Fruit fly (Drosophila melanogaster) whole organism: ENCODE data around the gene defl.

Source experiments
- CG8478 ChIP-seq: fragments of >200 bp; optimal IDR thresholded peaks from 2 replicates; lab custom pipeline; 2018; ENCODE audit warnings: inconsistent platforms
- Dll ChIP-seq: fragments of >200 bp; optimal IDR thresholded peaks from 2 replicates; lab custom pipeline; 2017
- EcR ChIP-seq, 2 experiments: fragments of >200 bp; optimal IDR thresholded peaks; 2 replicates each; lab custom pipeline; 2017; ENCODE audit warnings: missing biosample characterization in 2 of 2, missing genetic modification characterization in 2 of 2, missing genetic modification reagents in 2 of 2
- pan ChIP-seq: fragments of >200 bp; optimal IDR thresholded peaks from 2 replicates; lab custom pipeline; 2017
- psq ChIP-seq: fragments of >200 bp; optimal IDR thresholded peaks from 2 replicates; lab custom pipeline; 2017
- usp ChIP-seq: fragments of >200 bp; optimal IDR thresholded peaks from 2 replicates; lab custom pipeline; 2017; ENCODE audit warnings: missing biosample characterization, missing genetic modification characterization, mixed read lengths

The defl gene

DNA sequence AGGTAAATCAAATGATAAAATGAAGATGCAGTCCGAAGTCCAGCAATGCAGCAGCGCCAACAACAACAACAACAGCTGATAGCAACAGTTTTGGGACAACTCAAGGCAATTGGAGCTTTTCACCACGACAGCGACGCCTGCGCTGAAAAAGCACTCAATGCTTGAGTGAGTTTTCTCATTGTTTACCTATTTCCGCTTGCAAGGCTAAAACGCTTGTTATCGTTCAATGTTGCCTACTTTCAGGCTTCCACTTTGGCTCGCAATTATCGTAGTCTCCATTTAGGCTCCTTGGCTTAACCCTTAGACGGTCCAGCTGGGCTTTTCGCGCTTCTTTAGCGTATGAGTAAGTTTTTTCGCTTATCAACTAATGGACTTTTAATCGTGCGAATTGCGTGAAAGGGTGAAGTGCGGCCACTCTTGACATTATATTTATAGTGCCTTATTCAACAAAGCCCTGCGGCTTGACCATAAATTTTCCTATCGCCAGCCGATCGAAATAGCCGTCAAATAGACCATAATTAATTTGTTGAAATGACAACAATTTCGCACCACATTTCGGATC, 38.9 kb downstream of the defl start:
- TF ChIP-seq CG8478 (lab: Kevin White, UChicago) (no peak), psq (lab: Kevin White, UChicago) (no peak), usp (no peak)

DNA sequence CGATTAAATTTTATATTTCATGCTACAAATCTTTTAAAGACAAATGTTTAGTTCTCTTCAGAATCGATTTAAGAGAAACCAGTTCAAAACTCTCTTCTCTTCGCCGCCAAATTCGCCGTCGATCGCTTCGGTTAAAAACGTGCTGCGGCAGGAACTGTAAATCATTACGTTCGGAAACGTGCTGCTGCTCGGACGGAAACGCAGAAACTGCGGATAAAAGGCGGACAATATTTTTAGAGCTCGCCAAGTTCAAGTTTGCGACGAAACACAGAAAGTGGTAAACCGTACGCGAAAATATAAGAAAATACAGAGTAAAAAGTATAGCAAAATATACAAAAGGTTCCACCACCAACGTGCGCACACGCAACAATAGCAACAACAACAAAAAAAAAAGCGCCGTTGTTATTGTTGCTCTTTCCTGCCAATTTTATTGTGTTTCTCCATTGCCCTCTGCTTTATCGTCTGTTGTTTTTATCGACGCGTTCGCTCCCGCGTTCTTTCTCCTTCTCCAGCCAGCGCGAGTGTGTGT, 40.2 kb downstream of the defl start, which contains the start of gene Ae2:
Ae2 (plus strand) TSS at position 156 of the 529 bp plus-strand sequence.
- TF ChIP-seq pan (lab: Kevin White, UChicago) (no peak), CG8478 (lab: Kevin White, UChicago) (no peak), EcR (GFP tag; optimal IDR thresholded peaks at IDR 0.05; lab: Kevin White, UChicago) (no peak), psq (lab: Kevin White, UChicago) (peak; percentile 71), Dll (no peak), usp (no peak)

DNA sequence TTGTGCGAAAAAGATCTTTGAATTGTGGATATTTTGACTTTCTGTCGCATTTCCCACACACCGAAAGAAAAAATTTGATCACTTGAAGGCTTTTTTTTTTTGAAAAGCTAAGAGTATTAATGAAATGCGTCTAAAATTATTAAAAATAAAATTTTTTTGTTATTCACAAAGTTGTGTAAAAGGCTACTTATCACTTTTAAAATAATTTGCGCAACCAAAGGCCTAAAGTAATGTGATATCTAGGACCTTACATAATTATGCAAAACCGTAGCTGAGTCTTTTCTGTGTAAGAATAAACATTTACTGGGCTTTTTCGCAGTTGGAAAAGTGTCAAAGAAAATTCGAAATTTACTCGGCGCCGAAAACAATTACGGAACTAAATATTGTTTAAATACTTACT, 41.1 kb downstream of the defl start:
- no peak for TF ChIP-seq CG8478 (lab: Kevin White, UChicago)
- TF ChIP-seq pan (lab: Kevin White, UChicago): no peak
- no peak for TF ChIP-seq Dll
- TF ChIP-seq EcR (GFP tag; optimal IDR thresholded peaks at IDR 0.05; lab: Kevin White, UChicago): no peak
- TF ChIP-seq psq (lab: Kevin White, UChicago): no peak
- TF ChIP-seq usp: no peak

DNA sequence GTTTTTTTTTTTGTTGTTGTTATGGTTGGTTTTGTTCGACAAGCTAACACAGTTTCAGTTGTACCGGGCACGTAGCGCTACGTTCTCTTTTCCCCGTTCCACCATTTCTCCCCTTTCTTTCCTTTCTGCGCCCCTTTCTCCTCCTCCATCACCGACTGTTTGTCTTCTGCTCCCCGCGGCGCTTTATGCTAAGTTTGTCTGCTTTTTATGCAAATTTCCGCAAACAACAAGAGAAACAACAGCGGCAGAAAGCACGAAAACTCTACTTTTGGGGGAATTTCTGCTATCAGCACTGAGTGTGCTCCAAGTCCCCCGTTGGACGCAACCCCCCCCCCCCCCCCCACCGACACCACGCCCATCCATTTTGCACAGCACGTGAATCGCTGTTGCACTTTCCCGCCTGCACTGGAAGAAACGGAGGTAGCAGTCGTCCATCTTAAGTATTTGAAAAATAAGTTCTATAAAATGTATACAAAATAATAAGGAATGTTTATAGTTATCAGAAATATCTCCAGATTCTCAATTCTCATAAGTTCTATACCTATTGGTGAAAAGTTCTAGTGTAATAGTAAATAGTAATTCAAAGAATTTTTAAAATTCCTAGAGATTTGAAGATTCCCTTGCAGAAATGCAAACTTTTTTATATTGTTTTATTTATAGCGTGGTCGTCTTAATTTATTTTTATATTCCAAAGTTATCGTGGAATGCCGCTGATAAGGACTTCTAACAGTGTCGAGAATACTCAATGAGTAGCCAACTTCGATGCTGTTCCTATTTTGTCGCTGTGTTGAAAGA, 41.9 kb downstream of the defl start:
- TF ChIP-seq Dll (no peak), usp (no peak), CG8478 (lab: Kevin White, UChicago) (no peak)

DNA sequence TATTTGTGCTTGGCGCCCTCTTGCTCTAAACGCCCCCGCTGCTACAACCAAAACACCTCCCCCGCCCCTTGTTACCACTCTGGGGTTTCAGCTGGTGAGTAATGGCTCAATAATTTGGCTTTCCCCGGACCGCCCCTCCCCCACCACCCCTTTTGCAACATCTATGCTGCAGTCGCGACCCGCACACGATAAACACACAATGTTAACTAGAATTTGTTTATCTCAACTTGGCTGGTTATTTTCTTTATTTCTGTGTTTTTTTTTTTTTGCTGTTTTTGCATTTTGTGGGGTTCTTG, 42.4 kb downstream of the defl start:
- TF ChIP-seq Dll (no peak), EcR (GFP tag; optimal IDR thresholded peaks at IDR 0.05; lab: Kevin White, UChicago) (no peak), CG8478 (lab: Kevin White, UChicago) (no peak), usp (no peak), pan (lab: Kevin White, UChicago) (no peak), psq (lab: Kevin White, UChicago) (no peak)

DNA sequence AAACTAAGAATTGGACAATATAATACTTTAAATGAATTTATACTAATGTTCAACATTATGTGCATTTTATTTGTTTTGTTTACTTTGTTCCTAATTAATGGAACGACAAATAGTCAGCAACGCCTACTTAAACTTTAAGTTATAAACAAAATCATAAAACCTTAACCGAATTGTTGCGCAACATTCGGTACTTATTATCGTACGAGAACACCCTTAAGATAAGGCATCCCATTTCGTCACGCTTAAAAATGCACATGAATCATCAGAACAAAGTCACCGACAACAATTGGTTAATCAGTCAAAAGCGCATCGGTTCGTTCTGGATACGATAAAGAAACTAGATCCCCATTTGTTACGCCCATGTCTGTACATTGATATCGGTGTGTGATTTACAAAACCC, 43.1 kb downstream of the defl start:
- TF ChIP-seq EcR (GFP tag; optimal IDR thresholded peaks at IDR 0.05; lab: Kevin White, UChicago) (no peak), pan (lab: Kevin White, UChicago) (no peak), usp (no peak), CG8478 (lab: Kevin White, UChicago) (no peak), Dll (no peak), psq (lab: Kevin White, UChicago) (no peak)

DNA sequence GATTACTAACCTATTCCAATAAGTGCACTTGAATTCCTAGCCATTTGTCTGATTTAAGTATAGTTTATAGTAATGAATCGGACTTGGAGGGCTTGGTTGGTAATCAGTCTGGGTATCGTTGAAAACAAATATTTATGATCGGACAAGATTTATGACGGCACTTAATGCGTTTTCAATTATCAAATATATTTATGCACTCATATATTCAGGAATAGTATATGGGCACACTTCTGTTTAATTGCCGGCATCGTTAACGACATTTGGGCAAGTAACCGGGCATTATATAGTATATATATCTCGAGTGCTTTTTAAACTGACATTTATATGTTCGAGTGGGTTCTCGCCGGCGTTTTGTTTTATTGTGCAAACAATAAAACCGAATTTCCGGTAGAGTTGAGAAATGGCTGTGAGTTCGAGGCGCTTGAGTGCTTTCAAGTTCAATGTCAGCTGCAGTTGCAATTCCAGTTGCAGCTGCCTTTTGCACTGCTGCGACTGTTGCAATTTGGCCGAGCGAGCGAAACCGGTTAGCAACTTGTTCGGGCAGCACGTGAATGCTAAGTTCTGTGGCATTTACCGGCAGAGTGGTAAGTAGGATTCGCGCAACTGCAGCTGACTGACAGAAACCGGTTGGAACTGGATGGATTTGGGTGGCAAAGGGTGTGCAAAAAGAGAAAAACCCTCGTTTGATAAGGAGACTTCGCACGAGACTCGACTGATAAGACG, 44.6 kb downstream of the defl start:
- no peak for TF ChIP-seq usp
- no peak for TF ChIP-seq Dll
- TF ChIP-seq CG8478 (lab: Kevin White, UChicago): no peak
- no peak for TF ChIP-seq psq (lab: Kevin White, UChicago)
- TF ChIP-seq pan (lab: Kevin White, UChicago): no peak
- no peak for TF ChIP-seq EcR (GFP tag; optimal IDR thresholded peaks at IDR 0.05; lab: Kevin White, UChicago)

DNA sequence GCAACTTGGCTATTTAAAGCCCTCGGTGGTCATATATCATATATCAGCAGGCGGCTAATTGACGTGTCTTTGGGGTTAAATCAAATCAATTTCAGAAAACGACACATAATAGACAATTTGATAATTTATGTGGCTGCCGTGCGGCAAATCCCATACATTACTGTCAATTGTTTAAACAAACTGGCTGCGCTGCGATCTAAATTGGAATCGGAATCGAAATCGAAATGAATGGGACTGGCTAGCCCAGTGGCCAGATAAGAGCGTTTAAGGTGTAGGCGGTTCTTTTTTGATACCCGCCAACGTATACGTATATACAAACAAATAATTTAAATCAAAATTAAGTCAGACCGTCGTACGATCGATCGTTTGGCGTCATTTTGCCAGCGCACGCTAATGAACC, 45.2 kb downstream of the defl start:
- TF ChIP-seq usp (no peak), pan (lab: Kevin White, UChicago) (no peak), psq (lab: Kevin White, UChicago) (no peak), CG8478 (lab: Kevin White, UChicago) (no peak), EcR (GFP tag; optimal IDR thresholded peaks at IDR 0.05; lab: Kevin White, UChicago) (no peak), Dll (no peak)

DNA sequence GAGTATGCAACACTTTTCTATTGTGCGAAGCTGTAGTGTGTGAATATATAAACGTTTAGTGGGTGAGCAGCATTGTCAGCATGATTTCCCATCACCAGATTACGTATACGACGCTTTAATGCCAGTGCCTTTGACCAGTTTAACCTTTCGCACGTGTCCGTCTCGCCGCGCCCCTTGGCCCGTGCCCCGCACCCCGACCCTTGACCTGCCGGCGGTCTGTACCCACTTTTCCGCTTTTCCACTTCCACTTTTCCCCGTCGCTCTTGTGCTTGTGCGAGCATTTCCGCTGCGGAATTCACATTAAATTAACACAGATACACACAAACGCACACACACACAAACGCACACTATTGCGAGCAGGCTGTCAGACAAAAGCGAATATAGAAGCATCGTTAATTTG, 52.5 kb downstream of the defl start:
- TF ChIP-seq EcR (GFP tag; optimal IDR thresholded peaks at IDR 0.05; lab: Kevin White, UChicago) (no peak), pan (lab: Kevin White, UChicago) (no peak), CG8478 (lab: Kevin White, UChicago) (no peak), psq (lab: Kevin White, UChicago) (no peak), Dll (no peak), usp (no peak)
